Fruit fly (Drosophila melanogaster): ENCODE measurements around the gene CG3407.
A peak's percentile ranks its signal among the peaks of the same experiment; 100 is the strongest.

The CG3407 gene

DNA sequence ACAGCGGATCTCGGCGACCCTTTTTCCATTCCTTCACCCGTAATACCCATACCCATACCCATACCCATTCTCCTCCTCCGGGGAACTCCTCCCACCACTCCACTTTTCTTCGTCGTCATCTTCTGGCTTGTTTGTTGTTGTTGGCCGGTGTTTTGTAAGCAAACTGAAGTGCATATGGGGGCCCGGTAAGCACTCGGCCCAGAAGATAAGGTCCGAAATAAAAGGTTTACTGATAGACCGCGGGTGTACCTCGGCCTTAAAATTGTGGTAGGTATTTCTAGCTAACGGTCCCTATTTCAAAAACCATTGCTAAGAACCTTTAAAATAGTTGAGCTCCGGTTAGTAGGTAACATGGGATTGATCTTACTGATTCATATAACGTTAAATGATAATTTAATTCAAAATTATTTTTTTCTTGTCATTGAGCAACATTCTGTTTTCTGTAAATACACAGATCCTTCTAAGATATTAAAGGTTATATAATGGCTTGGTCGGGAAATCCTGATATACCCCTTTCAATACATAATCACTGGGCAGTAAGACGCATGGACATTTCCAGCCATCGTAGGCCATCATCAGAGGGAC, 37.4 kb downstream of the CG3407 start (continued):
- TF ChIP-seq bab2 (GFP tag; optimal IDR thresholded peaks at IDR 0.05) (no peak), Ssrp (tag; optimal IDR thresholded peaks at IDR 0.05) (peak; percentile 47), Atf6 (GFP tag; IDR thresholded peaks at IDR 0.05) (no peak), fru (optimal IDR thresholded peaks at IDR 0.05) (no peak), zen2 (GFP tag; IDR thresholded peaks at IDR 0.05; ENCODE audit: partially characterized antibody) (no peak), CG6813 (GFP tag; optimal IDR thresholded peaks at IDR 0.05) (no peak), TFAM (GFP tag; optimal IDR thresholded peaks at IDR 0.05) (no peak), CG10565 (GFP tag; optimal IDR thresholded peaks at IDR 0.05) (no peak), CG17829 (tag; optimal IDR thresholded peaks at IDR 0.05) (peak; percentile 60), Dfd (GFP tag; optimal IDR thresholded peaks at IDR 0.05) (no peak), CG3838 (GFP tag; optimal IDR thresholded peaks at IDR 0.05) (no peak), Xbp1 (GFP tag; optimal IDR thresholded peaks at IDR 0.05) (peak; percentile 31), CG5245 (GFP tag; optimal IDR thresholded peaks at IDR 0.05) (peak; percentile 24), MBD-R2 (GFP tag; IDR thresholded peaks at IDR 0.05) (no peak), nmo (GFP tag; optimal IDR thresholded peaks at IDR 0.05) (peak; percentile 72), chn (GFP tag; optimal IDR thresholded peaks at IDR 0.05) (no peak), ase (GFP tag; IDR thresholded peaks at IDR 0.05) (0 out of 3 replicates have a peak, but pooled peaks have one; percentile 7), Nf-YA (GFP tag; IDR thresholded peaks at IDR 0.05) (no peak), CG17912 (GFP tag; optimal IDR thresholded peaks at IDR 0.05) (no peak), Gsc (GFP tag; IDR thresholded peaks at IDR 0.05) (no peak), CG4730 (GFP tag; IDR thresholded peaks at IDR 0.05) (no peak), CG15514 (GFP tag; optimal IDR thresholded peaks at IDR 0.05) (no peak), gem (tag; optimal IDR thresholded peaks at IDR 0.05) (peak; percentile 76), CG9932 (GFP tag; IDR thresholded peaks at IDR 0.05) (no peak), CG4282 (GFP tag; optimal IDR thresholded peaks at IDR 0.05) (no peak), CTCF (GFP tag; optimal IDR thresholded peaks at IDR 0.05) (no peak), zf30C (GFP tag; optimal IDR thresholded peaks at IDR 0.05) (no peak), chm (GFP tag; IDR thresholded peaks at IDR 0.05) (peak; percentile 16; the same call in 1 of the 2 replicates), Rx (GFP tag; IDR thresholded peaks at IDR 0.05) (no peak), NC2β (GFP tag; optimal IDR thresholded peaks at IDR 0.05) (peak; percentile 25), CG12391 (tag; optimal IDR thresholded peaks at IDR 0.05) (peak; percentile 62), Dad (GFP tag; optimal IDR thresholded peaks at IDR 0.05) (no peak), cad (GFP tag; optimal IDR thresholded peaks at IDR 0.05) (no peak), Atf-2 (GFP tag; optimal IDR thresholded peaks at IDR 0.05) (peak; percentile 60), oc (tag; optimal IDR thresholded peaks at IDR 0.05) (no peak), CG34376 (GFP tag; optimal IDR thresholded peaks at IDR 0.05) (no peak), eve (GFP tag; optimal IDR thresholded peaks at IDR 0.05) (peak in 1 of 2 experiments; percentile 72), Nf-YC (tag; optimal IDR thresholded peaks at IDR 0.05) (no peak), sens (GFP tag) (peak; percentile 93), Doc3 (GFP tag; IDR thresholded peaks at IDR 0.05; ENCODE audit: partially characterized antibody) (no peak), bbx (GFP tag; IDR thresholded peaks at IDR 0.05; ENCODE audit: partially characterized antibody) (no peak), yki (optimal IDR thresholded peaks at IDR 0.05) (no peak), CG10366 (GFP tag; IDR thresholded peaks at IDR 0.05) (no peak; the same call in 1 of the 2 replicates), CoRest (tag; optimal IDR thresholded peaks at IDR 0.05) (peak; percentile 41), CG17186 (GFP tag; optimal IDR thresholded peaks at IDR 0.05) (no peak), CG14965 (GFP tag; optimal IDR thresholded peaks at IDR 0.05; ENCODE audit: borderline replicate concordance) (no peak), CG13424 (tag; optimal IDR thresholded peaks at IDR 0.05) (peak; percentile 34), CG2875 (GFP tag; optimal IDR thresholded peaks at IDR 0.05) (peak; percentile 36), unc-4 (GFP tag; IDR thresholded peaks at IDR 0.05; ENCODE audit: partially characterized antibody) (no peak), pros (GFP tag; optimal IDR thresholded peaks at IDR 0.05) (peak; percentile 65), bsh (GFP tag; optimal IDR thresholded peaks at IDR 0.05) (peak in 1 of 2 experiments; percentile 5)

All from whole organism, embryonic.